Worm (Caenorhabditis elegans): ENCODE results near the gene nhr-52.

DNA sequence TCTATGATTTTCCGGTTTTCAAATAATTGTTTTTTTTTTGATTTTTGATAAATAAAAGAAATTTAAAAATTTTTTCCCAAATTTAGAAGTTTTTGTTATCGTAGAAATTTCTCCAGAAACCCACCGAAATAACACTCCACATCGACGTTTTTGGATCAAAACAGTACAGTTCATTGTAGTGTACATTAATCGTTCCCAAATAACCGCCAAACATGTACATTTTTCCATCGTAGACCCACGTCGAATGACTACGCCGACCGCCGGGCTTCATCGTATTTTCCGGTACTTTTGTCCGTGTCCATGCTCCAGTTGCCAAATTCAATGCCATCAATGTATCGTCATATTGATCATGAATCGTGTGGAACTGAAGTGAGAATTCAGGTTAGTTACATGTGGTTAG lies 23.2 kb upstream of the nhr-52 start, which contains the start of gene F53E4.2:
- TF ChIP-seq ceh-6 (GFP tag; optimal IDR thresholded peaks at IDR 0.05) (no peak), sox-4 (tag; optimal IDR thresholded peaks at IDR 0.05) (no peak), ztf-16 (tag; optimal IDR thresholded peaks at IDR 0.05) (no peak), pag-3 (tag; optimal IDR thresholded peaks at IDR 0.05; ENCODE audit: borderline replicate concordance) (no peak)

All from whole organism, late embryonic.